Fruit fly (Drosophila melanogaster) whole organism, adult: Measurements from ENCODE around the gene CG8891.

ENCODE experiments used
- CG11617 ChIP-seq: fragments of 200-800 bp; sonication (Bioruptor generic); optimal IDR thresholded peaks from 2 replicates; lab custom pipeline; 2017; ENCODE audit warnings: mild to moderate bottlenecking, missing biosample characterization, missing genetic modification reagents, missing genetic modification characterization
- CG12768 ChIP-seq: fragments of 200-800 bp; sonication (Bioruptor generic); optimal IDR thresholded peaks from 2 replicates; lab custom pipeline; 2017; ENCODE audit warnings: missing biosample characterization, missing genetic modification characterization, mild to moderate bottlenecking, moderate library complexity, missing genetic modification reagents
- CG14711 ChIP-seq: fragments of 200-800 bp; sonication (Bioruptor generic); optimal IDR thresholded peaks from 2 replicates; lab custom pipeline; 2018; ENCODE audit warnings: missing biosample characterization, mild to moderate bottlenecking, missing genetic modification characterization, moderate library complexity
- CG1620 ChIP-seq: fragments of 200-800 bp; sonication (Bioruptor generic); optimal IDR thresholded peaks from 2 replicates; lab custom pipeline; 2016; ENCODE audit warnings: missing biosample characterization, missing genetic modification characterization
- CG33017 ChIP-seq: fragments of 200-800 bp; sonication (Bioruptor generic); optimal IDR thresholded peaks from 2 replicates; lab custom pipeline; 2018; ENCODE audit warnings: missing biosample characterization, mild to moderate bottlenecking, missing genetic modification characterization, moderate library complexity
- CG5204 ChIP-seq: fragments of 200-800 bp; sonication (Bioruptor generic); optimal IDR thresholded peaks from 2 replicates; lab custom pipeline; 2016; ENCODE audit warnings: missing biosample characterization, missing genetic modification characterization
- CG7045 ChIP-seq: fragments of 200-800 bp; sonication (Bioruptor generic); optimal IDR thresholded peaks from 2 replicates; lab custom pipeline; 2017; ENCODE audit warnings: missing biosample characterization, mild to moderate bottlenecking, missing genetic modification characterization
- CG7101 ChIP-seq: fragments of 200-800 bp; sonication (Bioruptor generic); optimal IDR thresholded peaks from 2 replicates; lab custom pipeline; 2018; ENCODE audit warnings: missing biosample characterization, mild to moderate bottlenecking, missing genetic modification characterization, moderate library complexity
- Clk ChIP-seq: fragments of 200-800 bp; sonication (Bioruptor generic); optimal IDR thresholded peaks from 2 replicates; lab custom pipeline; 2017; ENCODE audit warnings: missing biosample characterization, missing genetic modification characterization
- Crg-1 ChIP-seq: fragments of 200-800 bp; sonication (Bioruptor generic); optimal IDR thresholded peaks from 2 replicates; lab custom pipeline; 2016; ENCODE audit warnings: missing biosample characterization, missing genetic modification characterization
- Hr96 ChIP-seq: fragments of 200-800 bp; sonication (Bioruptor generic); optimal IDR thresholded peaks from 2 replicates; lab custom pipeline; 2016; ENCODE audit warnings: missing biosample characterization, missing genetic modification characterization
- Mnt ChIP-seq: fragments of 200-800 bp; sonication (Bioruptor generic); optimal IDR thresholded peaks from 2 replicates; lab custom pipeline; 2016; ENCODE audit warnings: missing biosample characterization, mild to moderate bottlenecking, missing genetic modification characterization
- bab1 ChIP-seq: fragments of 200-800 bp; sonication (Bioruptor generic); optimal IDR thresholded peaks from 3 replicates; lab custom pipeline; 2019; ENCODE audit warnings: missing biosample characterization, mild to moderate bottlenecking, missing genetic modification characterization, moderate library complexity
- cic ChIP-seq: fragments of 200-800 bp; sonication (Bioruptor generic); optimal IDR thresholded peaks from 2 replicates; lab custom pipeline; 2017; ENCODE audit warnings: missing biosample characterization, mild to moderate bottlenecking, missing genetic modification characterization, moderate library complexity
- cnc ChIP-seq, 2 experiments: fragments of >200 bp; optimal IDR thresholded peaks; 2 replicates each; lab custom pipeline; 2017
- kay ChIP-seq: fragments of 200-800 bp; sonication (Bioruptor generic); peaks from one replicate; lab custom pipeline; 2016; ENCODE audit warnings: missing biosample characterization, missing genetic modification characterization, borderline replicate concordance
- ovo ChIP-seq: fragments of 200-800 bp; sonication (Bioruptor generic); optimal IDR thresholded peaks from 2 replicates; lab custom pipeline; 2016; ENCODE audit warnings: missing biosample characterization, missing genetic modification characterization
- pad ChIP-seq: fragments of 200-800 bp; sonication (Bioruptor generic); optimal IDR thresholded peaks from 3 replicates; lab custom pipeline; 2017; ENCODE audit warnings: missing biosample characterization, missing genetic modification characterization, mild to moderate bottlenecking, moderate library complexity, missing genetic modification reagents
- tj ChIP-seq: fragments of 200-800 bp; sonication (Bioruptor generic); optimal IDR thresholded peaks from 3 replicates; lab custom pipeline; 2017; ENCODE audit warnings: missing biosample characterization, mild to moderate bottlenecking, missing genetic modification characterization, moderate library complexity
- toe ChIP-seq: fragments of 200-800 bp; sonication (Bioruptor generic); optimal IDR thresholded peaks from 2 replicates; lab custom pipeline; 2016; ENCODE audit warnings: missing biosample characterization, missing genetic modification characterization

Gene CG8891

dm6 chr2L:4949453-4950045 lies 29.6 kb downstream of the CG8891 start, which contains the start of gene jet:
TSS of gene jet (minus strand) at chr2L:4949784.
- TF ChIP-seq CG5204 (GFP tag; lab: Kevin White, UChicago) (no peak), CG7045 (no peak), tj (GFP tag; lab: Kevin White, UChicago) (no peak), CG7101 (tag; lab: Kevin White, UChicago) (no peak), Hr96 (GFP tag; lab: Kevin White, UChicago) (no peak), toe (GFP tag; lab: Kevin White, UChicago) (no peak), CG12768 (GFP tag; lab: Kevin White, UChicago) (no peak), CG11617 (no peak), Clk (GFP tag; lab: Kevin White, UChicago) (no peak), pad (GFP tag; lab: Kevin White, UChicago) (no peak), CG1620 (GFP tag; lab: Kevin White, UChicago) (no peak), ovo (GFP tag; lab: Kevin White, UChicago) (no peak), bab1 (GFP tag; lab: Kevin White, UChicago) (no peak), CG33017 (tag; lab: Kevin White, UChicago) (no peak), Mnt (GFP tag; lab: Kevin White, UChicago) (no peak)

dm6 chr2L:4945300-4945699 lies 33.9 kb downstream of the CG8891 start, which contains the start of the genes mRpL24 and betaggt-I:
TSS of gene mRpL24 (minus strand) at chr2L:4945361.
TSS of gene betaggt-I (plus strand) at chr2L:4945579.
- TF ChIP-seq CG7101 (tag; lab: Kevin White, UChicago) (peak; percentile 99), bab1 (GFP tag; lab: Kevin White, UChicago) (peak; percentile 99), pad (GFP tag; lab: Kevin White, UChicago) (peak; percentile 88), cnc (optimal IDR thresholded peaks at IDR 0.05; lab: Kevin White, UChicago) (no peak), CG7045 (peak; percentile 98), kay (GFP tag; lab: Kevin White, UChicago) (peak; percentile 97), CG12768 (GFP tag; lab: Kevin White, UChicago) (peak; percentile 96), ovo (GFP tag; lab: Kevin White, UChicago) (peak; percentile 91), Clk (GFP tag; lab: Kevin White, UChicago) (peak; percentile 89), CG33017 (tag; lab: Kevin White, UChicago) (peak; percentile 99), CG5204 (GFP tag; lab: Kevin White, UChicago) (peak; percentile 95), tj (GFP tag; lab: Kevin White, UChicago) (peak; percentile 85), Mnt (GFP tag; lab: Kevin White, UChicago) (peak; percentile 88), CG14711 (tag; lab: Kevin White, UChicago) (peak; percentile 98), CG11617 (peak; percentile 97), CG1620 (GFP tag; lab: Kevin White, UChicago) (peak; percentile 96), cic (GFP tag; lab: Kevin White, UChicago) (peak; percentile 72), Hr96 (GFP tag; lab: Kevin White, UChicago) (peak; percentile 85), toe (GFP tag; lab: Kevin White, UChicago) (peak; percentile 95), Crg-1 (GFP tag; lab: Kevin White, UChicago) (peak; percentile 92)

- TF ChIP-seq CG11617 (no peak), CG33017 (tag; lab: Kevin White, UChicago) (no peak), Crg-1 (GFP tag; lab: Kevin White, UChicago) (no peak), toe (GFP tag; lab: Kevin White, UChicago) (no peak), Clk (GFP tag; lab: Kevin White, UChicago) (no peak), cnc (optimal IDR thresholded peaks at IDR 0.05; lab: Kevin White, UChicago) (no peak), cic (GFP tag; lab: Kevin White, UChicago) (no peak), CG12768 (GFP tag; lab: Kevin White, UChicago) (no peak), CG7045 (peak; percentile 1), CG5204 (GFP tag; lab: Kevin White, UChicago) (peak; percentile 28), tj (GFP tag; lab: Kevin White, UChicago) (no peak), ovo (GFP tag; lab: Kevin White, UChicago) (no peak), Hr96 (GFP tag; lab: Kevin White, UChicago) (no peak)
These were observed 36.9 kb downstream of the CG8891 start, which contains the start of gene synr for dm6 chr2L:4942257-4942792. TSS of gene synr (plus strand) at chr2L:4942742.

dm6 chr2L:4937060-4937459 lies 42.1 kb downstream of the CG8891 start, which contains the start of gene Sgs1:
TSS of gene Sgs1 (plus strand) at chr2L:4937409.
- TF ChIP-seq pad (GFP tag; lab: Kevin White, UChicago), result no peak

dm6 chr2L:4936325-4936869 lies 42.8 kb downstream of the CG8891 start, which contains the start of gene hoe2:
TSS of gene hoe2 (minus strand) at chr2L:4936450.
- TF ChIP-seq CG7045, result peak; percentile 5
- no peak for TF ChIP-seq bab1 (GFP tag; lab: Kevin White, UChicago)

- TF ChIP-seq CG12768 (GFP tag; lab: Kevin White, UChicago), result no peak
These were observed 46.9 kb downstream of the CG8891 start, which contains the start of gene hoe1 for dm6 chr2L:4932284-4932683. TSS of gene hoe1 (minus strand) at chr2L:4932384.
